Fruit fly (Drosophila melanogaster): Measurements from ENCODE around the gene janA.

The janA gene

DNA sequence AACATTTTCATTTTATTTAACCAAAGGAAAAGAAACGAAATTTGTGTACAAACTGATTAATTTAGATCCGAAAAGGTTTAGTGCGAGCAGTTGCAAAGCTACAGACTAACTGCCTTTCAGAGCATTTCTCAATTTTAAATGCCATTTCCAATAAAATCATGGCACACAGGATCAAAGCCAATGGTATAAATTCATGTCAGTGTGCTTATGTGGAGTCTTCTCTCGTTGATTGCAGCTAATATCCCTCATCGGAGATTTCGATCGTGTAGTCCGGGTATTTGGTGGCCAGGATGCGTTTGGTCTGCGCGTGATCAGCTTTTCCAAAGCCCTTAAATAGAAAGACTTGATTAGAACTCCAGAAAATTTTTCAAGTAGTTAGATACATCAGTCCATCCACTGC, 705 bp downstream of the janA start, which contains the start of gene janB:
Gene janB (minus strand): TSS at position 101 of the 400 bp plus-strand sequence.
- TF ChIP-seq CG8301 (tag; optimal IDR thresholded peaks at IDR 0.05) (no peak), Snoo (tag; optimal IDR thresholded peaks at IDR 0.05) (no peak), Ets98B (GFP tag; IDR thresholded peaks at IDR 0.05) (no peak), D1 (tag; optimal IDR thresholded peaks at IDR 0.05) (no peak)

DNA sequence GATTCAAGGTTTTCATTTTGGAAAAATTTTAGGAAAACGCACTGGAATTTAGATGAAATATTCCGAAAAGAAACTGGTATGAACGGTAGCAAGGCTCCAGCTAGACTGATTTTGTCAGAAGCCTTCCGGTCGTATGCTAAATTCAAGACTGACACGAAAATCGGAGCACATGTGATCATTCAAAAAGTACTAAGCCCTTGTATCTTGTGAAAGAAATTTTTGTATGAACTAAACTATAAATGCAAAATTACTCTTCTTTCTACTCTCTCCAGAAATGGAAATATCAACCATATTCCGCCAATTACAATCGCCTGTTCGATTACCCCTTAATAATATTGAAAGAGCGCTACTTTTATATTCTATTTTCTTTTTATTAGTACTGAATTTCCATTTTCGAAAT, 1.7 kb downstream of the janA start, which contains the start of gene ocn:
Gene ocn (minus strand): TSS at position 101 of the 400 bp plus-strand sequence.
- no peak for TF ChIP-seq CG8159 (tag; optimal IDR thresholded peaks at IDR 0.05)
- TF ChIP-seq CG15710 (tag; optimal IDR thresholded peaks at IDR 0.05), result no peak
- TF ChIP-seq CG14655 (GFP tag; optimal IDR thresholded peaks at IDR 0.05), result no peak
- TF ChIP-seq CG32121 (GFP tag; IDR thresholded peaks at IDR 0.05), result no peak
- TF ChIP-seq EcR (GFP tag; optimal IDR thresholded peaks at IDR 0.05), result no peak
- no peak for TF ChIP-seq CG12605 (GFP tag; IDR thresholded peaks at IDR 0.05)
- TF ChIP-seq CG34367 (tag; optimal IDR thresholded peaks at IDR 0.05), result no peak

DNA sequence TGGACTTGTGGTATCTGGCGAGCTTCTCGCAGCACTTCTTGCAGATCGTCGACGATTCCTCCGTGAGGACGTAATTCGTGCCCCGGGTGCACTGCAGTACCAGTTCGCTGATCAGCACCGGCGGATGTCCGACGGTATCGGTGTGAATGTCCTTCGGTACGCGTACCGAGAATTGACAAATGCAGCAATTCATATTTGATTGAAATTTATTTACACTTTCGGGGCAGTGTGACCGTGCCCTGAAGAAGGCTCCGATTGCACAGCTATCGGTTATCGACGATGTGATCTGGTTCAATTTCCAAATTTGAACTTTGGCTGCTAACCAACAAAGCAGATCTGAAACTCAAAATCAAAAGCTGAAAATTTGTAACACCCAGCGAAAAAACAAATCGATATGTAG, 2.7 kb downstream of the janA start, which contains the start of gene ZIPIC:
Gene ZIPIC (minus strand): TSS at position 262 of the 400 bp plus-strand sequence.
- no peak for TF ChIP-seq Ets98B (GFP tag; IDR thresholded peaks at IDR 0.05)
- no peak for TF ChIP-seq D1 (tag; optimal IDR thresholded peaks at IDR 0.05)
- no peak for TF ChIP-seq fd96Ca (GFP tag; IDR thresholded peaks at IDR 0.05)
- TF ChIP-seq CG14655 (GFP tag; optimal IDR thresholded peaks at IDR 0.05), result no peak
- TF ChIP-seq EcR (GFP tag; optimal IDR thresholded peaks at IDR 0.05), result no peak
- TF ChIP-seq CG15710 (tag; optimal IDR thresholded peaks at IDR 0.05), result no peak

DNA sequence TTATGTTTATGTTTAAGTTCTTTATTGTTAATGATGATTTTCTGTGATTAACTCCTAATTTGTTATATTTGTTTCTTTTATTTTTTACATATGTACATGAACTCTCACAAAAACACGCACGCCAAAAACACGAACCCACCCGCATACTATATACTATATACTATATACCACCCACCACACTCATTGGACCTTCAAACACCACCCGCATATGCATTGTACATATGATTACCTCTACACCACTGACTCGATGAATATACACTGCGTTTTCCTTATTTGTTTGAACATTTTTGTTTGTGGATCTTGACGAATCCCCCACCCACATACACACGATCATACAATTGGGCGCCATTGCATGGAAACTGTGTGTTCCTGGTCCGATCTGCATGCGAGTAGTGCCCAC, 7.1 kb downstream of the janA start:
- TF ChIP-seq CG9948 (tag; optimal IDR thresholded peaks at IDR 0.05) (no peak), CG17806 (tag; optimal IDR thresholded peaks at IDR 0.05) (no peak), CG15710 (tag; optimal IDR thresholded peaks at IDR 0.05) (no peak), Snoo (tag; optimal IDR thresholded peaks at IDR 0.05) (no peak), CG10348 (GFP tag; IDR thresholded peaks at IDR 0.05) (no peak), CG32121 (GFP tag; IDR thresholded peaks at IDR 0.05) (no peak), CG13204 (GFP tag; optimal IDR thresholded peaks at IDR 0.05) (no peak), EcR (GFP tag; optimal IDR thresholded peaks at IDR 0.05) (no peak), CG34367 (tag; optimal IDR thresholded peaks at IDR 0.05) (no peak), Ets98B (GFP tag; IDR thresholded peaks at IDR 0.05) (no peak), D1 (tag; optimal IDR thresholded peaks at IDR 0.05) (no peak), fd96Ca (GFP tag; IDR thresholded peaks at IDR 0.05) (no peak), CG8159 (tag; optimal IDR thresholded peaks at IDR 0.05) (no peak), Pif1B (GFP tag; optimal IDR thresholded peaks at IDR 0.05) (no peak), rn (GFP tag; IDR thresholded peaks at IDR 0.05) (no peak)

DNA sequence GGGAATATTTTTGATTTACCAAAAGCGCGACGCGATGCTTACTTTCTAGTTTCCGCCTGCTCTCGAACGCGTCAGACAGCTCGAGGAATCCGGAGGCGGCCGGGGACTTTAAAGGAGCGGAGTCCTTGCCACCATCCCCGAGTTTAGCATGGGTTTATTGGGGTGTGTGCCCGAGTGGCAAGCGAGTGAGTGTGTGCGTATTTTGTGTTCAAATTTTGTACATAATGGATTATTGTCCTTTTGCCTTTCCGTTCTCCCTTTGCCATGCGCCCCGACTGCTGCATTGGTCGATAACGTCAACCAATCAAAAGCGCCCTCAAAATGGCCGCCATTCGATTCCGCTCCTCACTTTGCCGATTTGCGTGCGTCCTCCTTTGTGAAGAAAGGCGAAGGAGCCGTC, 9.3 kb downstream of the janA start:
- no peak for TF ChIP-seq CG8301 (tag; optimal IDR thresholded peaks at IDR 0.05)
- no peak for TF ChIP-seq Snoo (tag; optimal IDR thresholded peaks at IDR 0.05)
- TF ChIP-seq CG10348 (GFP tag; IDR thresholded peaks at IDR 0.05), result no peak
- no peak for TF ChIP-seq CG14655 (GFP tag; optimal IDR thresholded peaks at IDR 0.05)
- no peak for TF ChIP-seq CG12605 (GFP tag; IDR thresholded peaks at IDR 0.05)
- no peak for TF ChIP-seq rn (GFP tag; IDR thresholded peaks at IDR 0.05)
- TF ChIP-seq Pif1A (GFP tag; optimal IDR thresholded peaks at IDR 0.05), result no peak
- TF ChIP-seq D1 (tag; optimal IDR thresholded peaks at IDR 0.05), result no peak
- no peak for TF ChIP-seq CG32121 (GFP tag; IDR thresholded peaks at IDR 0.05)
- TF ChIP-seq fd96Ca (GFP tag; IDR thresholded peaks at IDR 0.05), result no peak
- TF ChIP-seq EcR (GFP tag; optimal IDR thresholded peaks at IDR 0.05), result no peak
- TF ChIP-seq CG13204 (GFP tag; optimal IDR thresholded peaks at IDR 0.05), result no peak
- no peak for TF ChIP-seq gl (tag; optimal IDR thresholded peaks at IDR 0.05)
- no peak for TF ChIP-seq CG4496 (GFP tag; IDR thresholded peaks at IDR 0.05)
- TF ChIP-seq CG9948 (tag; optimal IDR thresholded peaks at IDR 0.05), result no peak

DNA sequence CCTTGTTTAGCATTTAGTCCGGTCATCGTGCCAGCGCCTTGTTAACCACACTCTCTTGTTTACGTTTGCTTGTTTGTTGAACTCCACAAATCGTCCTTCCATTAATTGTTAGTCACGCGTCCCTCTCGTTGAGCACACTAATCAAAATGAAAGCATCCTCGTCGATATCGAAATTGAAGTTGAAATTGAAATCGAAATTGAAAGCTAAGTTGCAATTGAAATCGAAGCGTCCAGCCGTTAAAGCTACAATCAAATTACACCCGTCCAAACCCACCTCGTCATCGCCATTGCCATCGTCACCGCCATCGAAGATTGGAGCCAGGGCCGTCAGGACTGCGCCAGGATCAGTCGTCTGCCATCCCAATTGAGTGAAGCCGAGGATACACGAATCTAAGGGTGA, 15.9 kb downstream of the janA start:
- TF ChIP-seq CG32121 (GFP tag; IDR thresholded peaks at IDR 0.05), result no peak
- TF ChIP-seq CG12605 (GFP tag; IDR thresholded peaks at IDR 0.05), result no peak
- TF ChIP-seq gl (tag; optimal IDR thresholded peaks at IDR 0.05), result no peak
- no peak for TF ChIP-seq CG14655 (GFP tag; optimal IDR thresholded peaks at IDR 0.05)
- TF ChIP-seq Pif1A (GFP tag; optimal IDR thresholded peaks at IDR 0.05), result no peak
- TF ChIP-seq Pif1B (GFP tag; optimal IDR thresholded peaks at IDR 0.05), result no peak
- TF ChIP-seq D1 (tag; optimal IDR thresholded peaks at IDR 0.05), result no peak

DNA sequence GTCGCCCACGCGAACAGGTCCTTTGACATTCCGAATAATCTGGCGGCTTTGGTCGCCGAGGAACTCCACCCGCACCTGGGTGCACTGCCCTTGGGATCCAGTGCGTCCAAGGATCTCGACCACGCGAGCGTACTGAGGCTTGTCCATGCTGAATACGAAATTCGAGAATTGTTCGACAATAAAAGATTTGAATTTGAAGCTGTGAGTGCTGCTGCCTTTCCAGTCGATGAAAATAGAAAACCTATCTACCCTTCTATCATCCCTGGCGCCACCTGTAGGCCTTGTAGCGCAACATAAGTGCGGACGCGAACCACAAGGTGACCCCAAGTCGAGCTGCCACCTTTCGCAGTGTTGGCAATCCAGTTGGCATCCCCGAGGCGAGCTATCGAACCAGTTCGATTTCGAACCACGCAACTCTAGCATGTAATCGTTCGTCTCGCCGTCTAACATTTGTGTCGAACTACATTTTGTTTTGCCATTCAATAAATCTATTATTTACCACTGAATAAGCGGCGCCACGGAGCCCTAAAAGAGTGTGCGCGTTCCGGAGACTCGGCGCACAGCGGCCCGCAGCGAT, 16.8 kb downstream of the janA start, which contains the start of the genes RpS28a and Axn:
Gene RpS28a (minus strand): TSS at position 197 of the 577 bp plus-strand sequence.
Gene Axn (plus strand): TSS at position 391 of the 577 bp plus-strand sequence.
- no peak for TF ChIP-seq CG34367 (tag; optimal IDR thresholded peaks at IDR 0.05)
- peak; percentile 93 for TF ChIP-seq EcR (GFP tag; optimal IDR thresholded peaks at IDR 0.05)
- no peak for TF ChIP-seq CG17806 (tag; optimal IDR thresholded peaks at IDR 0.05)
